Worm (Caenorhabditis elegans) whole organism, early embryonic: ENCODE results near the gene B0496.2.

Experiments
- ama-1 ChIP-seq: fragments of 150-350 bp; optimal IDR thresholded peaks from 2 replicates; lab custom pipeline; 2014
- ceh-36 ChIP-seq: sonication (generic microtip); optimal IDR thresholded peaks from 2 replicates; lab custom pipeline; 2016; ENCODE audit warnings: missing genetic modification characterization, inconsistent platforms, missing compliant biosample characterization
- hnd-1 ChIP-seq: sonication (generic microtip); optimal IDR thresholded peaks from 2 replicates; lab custom pipeline; 2016; ENCODE audit warnings: missing genetic modification characterization, missing compliant biosample characterization
- scrt-1 ChIP-seq: fragments of 200-800 bp; sonication (Bioruptor generic); IDR thresholded peaks from 2 replicates; pipeline ENCODE4 v1.3.6; 2022; ENCODE audit warnings: missing genetic modification characterization, missing compliant biosample characterization
- sea-1 ChIP-seq: fragments of 200-800 bp; sonication (Bioruptor generic); conservative IDR thresholded peaks from 2 replicates; pipeline ENCODE4 v1.3.6; 2022; ENCODE audit warnings: missing genetic modification characterization, missing compliant biosample characterization
- tra-4 ChIP-seq: sonication (generic microtip); optimal IDR thresholded peaks from 2 replicates; lab custom pipeline; 2017; ENCODE audit warnings: missing genetic modification characterization, missing compliant biosample characterization

ce11 chrIV:7413573-7413972 is 34.1 kb upstream of the B0496.2 start:
- no peak for TF ChIP-seq hnd-1 (tag; lab: Kevin White, UChicago)
- no peak for TF ChIP-seq sea-1 (GFP tag; lab: Robert Waterston, UW)
- TF ChIP-seq scrt-1 (GFP tag; lab: Robert Waterston, UW) = no peak
- no peak for TF ChIP-seq ceh-36
- no peak for TF ChIP-seq ama-1 (lab: Kevin White, UChicago)
- no peak for TF ChIP-seq tra-4
